Fruit fly (Drosophila melanogaster) S2 (cell line): ENCODE measurements around the gene Ublcp1.

Source experiments
- CG8478 ChIP-seq: fragments of >200 bp; optimal IDR thresholded peaks from 2 replicates; lab custom pipeline; 2018
- CTCF ChIP-seq, 2 experiments: fragments of >200 bp; optimal IDR thresholded peaks; 2 replicates each; lab custom pipeline; 2018

DNA sequence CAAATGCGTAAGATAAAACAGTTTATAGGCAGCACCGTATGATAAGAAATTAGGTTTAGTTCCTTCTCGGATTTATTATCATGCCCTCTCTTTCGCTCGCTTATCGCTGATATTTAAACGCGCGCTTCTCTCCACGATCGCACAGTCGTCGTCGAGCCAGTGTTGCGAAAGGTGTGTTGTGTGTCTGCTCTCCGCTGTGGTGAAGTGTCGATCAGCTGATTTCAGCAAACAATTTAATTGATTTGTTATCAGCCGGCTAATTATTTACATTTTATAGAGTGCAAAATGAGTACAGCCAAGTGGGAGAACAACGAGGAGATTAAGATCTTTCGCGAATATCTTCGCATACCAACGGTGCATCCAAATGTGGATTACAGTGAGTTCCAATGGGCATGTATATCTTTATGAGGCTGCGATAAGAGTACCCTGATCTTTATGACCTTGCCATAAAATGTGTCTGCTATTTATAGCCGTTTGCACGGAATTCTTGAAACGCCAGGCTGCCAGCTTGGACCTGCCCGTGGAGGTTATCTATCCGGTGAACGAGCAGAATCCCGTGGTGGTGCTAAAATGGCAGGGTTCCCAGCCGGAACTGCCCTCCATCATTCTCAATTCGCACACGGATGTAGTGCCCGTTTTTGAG is 30.4 kb downstream of the Ublcp1 start, which contains the start of the genes CG17110 and CG6726:
- no peak for TF ChIP-seq CTCF (optimal IDR thresholded peaks at IDR 0.05; lab: Kevin White, UChicago)
- TF ChIP-seq CG8478 = no peak
